Worm (Caenorhabditis elegans) whole organism, midembryonic: Measurements from ENCODE around the gene cls-1.

Experiments used
- T22C8.4 ChIP-seq: fragments of 200-800 bp; sonication (Bioruptor generic); IDR thresholded peaks from 2 replicates; pipeline ENCODE4 v1.3.6; 2022; ENCODE audit warnings: missing genetic modification characterization, missing compliant biosample characterization
- cog-1 ChIP-seq: sonication (generic microtip); optimal IDR thresholded peaks from 2 replicates; lab custom pipeline; 2016; ENCODE audit warnings: missing genetic modification characterization, missing compliant biosample characterization
- flt-1 ChIP-seq: fragments of 200-800 bp; sonication (Bioruptor generic); IDR thresholded peaks from 2 replicates; pipeline ENCODE4 v1.3.6; 2022; ENCODE audit warnings: missing genetic modification characterization, missing compliant biosample characterization
- klf-2 ChIP-seq: fragments of 200-800 bp; sonication (Bioruptor generic); conservative IDR thresholded peaks from 2 replicates; pipeline ENCODE4 v1.3.6; 2022; ENCODE audit warnings: missing genetic modification reagents, missing genetic modification characterization, missing compliant biosample characterization
- med-1 ChIP-seq: sonication (generic microtip); optimal IDR thresholded peaks from 2 replicates; lab custom pipeline; 2017; ENCODE audit warnings: missing genetic modification characterization, mild to moderate bottlenecking, missing compliant biosample characterization, antibody characterized with exemption, missing genetic modification reagents; ENCODE audit not compliant: insufficient read depth
- ref-1 ChIP-seq: fragments of 200-800 bp; sonication (Bioruptor generic); conservative IDR thresholded peaks from 2 replicates; pipeline ENCODE4 v1.3.6; 2022; ENCODE audit warnings: missing genetic modification reagents, missing genetic modification characterization, missing compliant biosample characterization
- tab-1 ChIP-seq: fragments of 200-800 bp; sonication (Bioruptor generic); IDR thresholded peaks from 2 replicates; pipeline ENCODE4 v1.3.6; 2022; ENCODE audit warnings: missing genetic modification characterization, missing compliant biosample characterization
- ztf-23 ChIP-seq: fragments of 200-800 bp; sonication (Bioruptor generic); IDR thresholded peaks from 2 replicates; pipeline ENCODE4 v1.3.6; 2022; ENCODE audit warnings: missing genetic modification reagents, missing genetic modification characterization, missing compliant biosample characterization
- ztf-29 ChIP-seq: fragments of 200-800 bp; sonication (Bioruptor generic); IDR thresholded peaks from 2 replicates; pipeline ENCODE4 v1.3.6; 2022; ENCODE audit warnings: missing genetic modification reagents, missing genetic modification characterization, missing compliant biosample characterization

Gene cls-1

ce11 chrIII:7518424-7518823 lies 10.4 kb downstream of the cls-1 start, which contains the start of gene clk-2:
clk-2 (minus strand) TSS chrIII:7518524.
- TF ChIP-seq med-1: no peak
- no peak for TF ChIP-seq ref-1 (GFP tag; lab: Robert Waterston, UW)
- no peak for TF ChIP-seq klf-2 (GFP tag; lab: Robert Waterston, UW)
- no peak for TF ChIP-seq cog-1 (tag; lab: Kevin White, UChicago)
- no peak for TF ChIP-seq ztf-23 (GFP tag; lab: Robert Waterston, UW)
- TF ChIP-seq ztf-29 (GFP tag; lab: Robert Waterston, UW): no peak
- no peak for TF ChIP-seq flt-1 (GFP tag; lab: Robert Waterston, UW)
- TF ChIP-seq tab-1 (GFP tag; lab: Robert Waterston, UW): no peak

ce11 chrIII:7520672-7521071 lies 12.7 kb downstream of the cls-1 start, which contains the start of the genes cux-7 and C07H6.2:
cux-7 (minus strand) TSS chrIII:7520845.
C07H6.2 (plus strand) TSS chrIII:7521009.
- TF ChIP-seq tab-1 (GFP tag; lab: Robert Waterston, UW): no peak
- peak; percentile 65; the same call in 1 of the 2 replicates for TF ChIP-seq klf-2 (GFP tag; lab: Robert Waterston, UW)
- TF ChIP-seq ztf-23 (GFP tag; lab: Robert Waterston, UW): no peak; the same call in none of the 2 replicates
- TF ChIP-seq med-1: no peak
- TF ChIP-seq cog-1 (tag; lab: Kevin White, UChicago): peak; percentile 80
- peak; percentile 87 for TF ChIP-seq flt-1 (GFP tag; lab: Robert Waterston, UW)
- peak; percentile 50; the same call in 1 of the 2 replicates for TF ChIP-seq ztf-29 (GFP tag; lab: Robert Waterston, UW)
- TF ChIP-seq ref-1 (GFP tag; lab: Robert Waterston, UW): peak; percentile 42; the same call in 1 of the 2 replicates
- TF ChIP-seq T22C8.4 (GFP tag; lab: Robert Waterston, UW): peak; percentile 24; the same call in 1 of the 2 replicates

- no peak for TF ChIP-seq flt-1 (GFP tag; lab: Robert Waterston, UW)
Measured at ce11 chrIII:7521163-7521562, 13.2 kb downstream of the cls-1 start, which contains the start of gene lig-4. lig-4 (plus strand) TSS chrIII:7521463.

- TF ChIP-seq klf-2 (GFP tag; lab: Robert Waterston, UW) (no peak), med-1 (no peak), T22C8.4 (GFP tag; lab: Robert Waterston, UW) (no peak), ztf-23 (GFP tag; lab: Robert Waterston, UW) (no peak), flt-1 (GFP tag; lab: Robert Waterston, UW) (no peak), ref-1 (GFP tag; lab: Robert Waterston, UW) (no peak), tab-1 (GFP tag; lab: Robert Waterston, UW) (no peak), ztf-29 (GFP tag; lab: Robert Waterston, UW) (no peak), cog-1 (tag; lab: Kevin White, UChicago) (no peak)
Measured at ce11 chrIII:7524830-7525344, 16.9 kb downstream of the cls-1 start.

- TF ChIP-seq flt-1 (GFP tag; lab: Robert Waterston, UW) (no peak), ref-1 (GFP tag; lab: Robert Waterston, UW) (no peak), T22C8.4 (GFP tag; lab: Robert Waterston, UW) (no peak), tab-1 (GFP tag; lab: Robert Waterston, UW) (no peak), klf-2 (GFP tag; lab: Robert Waterston, UW) (no peak), med-1 (no peak)
Measured at ce11 chrIII:7526974-7527466, 19.0 kb downstream of the cls-1 start.

ce11 chrIII:7530108-7530507 lies 22.1 kb downstream of the cls-1 start:
- TF ChIP-seq klf-2 (GFP tag; lab: Robert Waterston, UW): no peak
- TF ChIP-seq tab-1 (GFP tag; lab: Robert Waterston, UW): no peak
- no peak for TF ChIP-seq ztf-23 (GFP tag; lab: Robert Waterston, UW)
- no peak for TF ChIP-seq T22C8.4 (GFP tag; lab: Robert Waterston, UW)
- no peak for TF ChIP-seq ref-1 (GFP tag; lab: Robert Waterston, UW)
- no peak for TF ChIP-seq flt-1 (GFP tag; lab: Robert Waterston, UW)
- no peak for TF ChIP-seq cog-1 (tag; lab: Kevin White, UChicago)
- TF ChIP-seq ztf-29 (GFP tag; lab: Robert Waterston, UW): no peak
- TF ChIP-seq med-1: no peak

- TF ChIP-seq med-1: no peak
- no peak for TF ChIP-seq klf-2 (GFP tag; lab: Robert Waterston, UW)
- no peak for TF ChIP-seq ztf-23 (GFP tag; lab: Robert Waterston, UW)
- TF ChIP-seq cog-1 (tag; lab: Kevin White, UChicago): no peak
- TF ChIP-seq T22C8.4 (GFP tag; lab: Robert Waterston, UW): no peak
- no peak for TF ChIP-seq tab-1 (GFP tag; lab: Robert Waterston, UW)
- TF ChIP-seq flt-1 (GFP tag; lab: Robert Waterston, UW): no peak
- no peak for TF ChIP-seq ztf-29 (GFP tag; lab: Robert Waterston, UW)
- no peak for TF ChIP-seq ref-1 (GFP tag; lab: Robert Waterston, UW)
Measured at ce11 chrIII:7530830-7531229, 22.9 kb downstream of the cls-1 start.

- TF ChIP-seq med-1: no peak
- TF ChIP-seq cog-1 (tag; lab: Kevin White, UChicago): no peak
- no peak for TF ChIP-seq tab-1 (GFP tag; lab: Robert Waterston, UW)
- no peak for TF ChIP-seq ztf-29 (GFP tag; lab: Robert Waterston, UW)
- no peak for TF ChIP-seq T22C8.4 (GFP tag; lab: Robert Waterston, UW)
- no peak for TF ChIP-seq flt-1 (GFP tag; lab: Robert Waterston, UW)
- no peak for TF ChIP-seq ref-1 (GFP tag; lab: Robert Waterston, UW)
- no peak for TF ChIP-seq klf-2 (GFP tag; lab: Robert Waterston, UW)
- TF ChIP-seq ztf-23 (GFP tag; lab: Robert Waterston, UW): no peak
Measured at ce11 chrIII:7531385-7531784, 23.4 kb downstream of the cls-1 start.

- TF ChIP-seq ztf-23 (GFP tag; lab: Robert Waterston, UW) (no peak), med-1 (no peak), ztf-29 (GFP tag; lab: Robert Waterston, UW) (no peak), klf-2 (GFP tag; lab: Robert Waterston, UW) (no peak), ref-1 (GFP tag; lab: Robert Waterston, UW) (no peak)
Measured at ce11 chrIII:7533012-7533411, 25.0 kb downstream of the cls-1 start.
